Fruit fly (Drosophila melanogaster) whole organism, embryonic: ENCODE measurements around the gene Dfd.

ENCODE experiments used
- CG10321 ChIP-seq: fragments of 200-800 bp; sonication (Bioruptor generic); IDR thresholded peaks from 2 replicates; pipeline ENCODE4 v1.3.6; 2022; ENCODE audit warnings: missing biosample characterization, missing genetic modification characterization
- CG12769 ChIP-seq: fragments of 200-800 bp; sonication (Bioruptor generic); optimal IDR thresholded peaks from 2 replicates; lab custom pipeline; 2019; ENCODE audit warnings: missing biosample characterization, mild to moderate bottlenecking, missing genetic modification characterization, moderate library complexity
- CG15011 ChIP-seq: fragments of 200-800 bp; sonication (Bioruptor generic); optimal IDR thresholded peaks from 3 replicates; lab custom pipeline; 2018; ENCODE audit warnings: missing biosample characterization, mild to moderate bottlenecking, missing genetic modification characterization
- CG1602 ChIP-seq: fragments of 200-800 bp; sonication (Bioruptor generic); optimal IDR thresholded peaks from 3 replicates; lab custom pipeline; 2016; ENCODE audit warnings: missing biosample characterization, missing genetic modification characterization
- CG2875 ChIP-seq: fragments of 200-800 bp; sonication (Bioruptor generic); optimal IDR thresholded peaks from 2 replicates; lab custom pipeline; 2017; ENCODE audit warnings: missing biosample characterization, mild to moderate bottlenecking, missing genetic modification characterization, missing genetic modification reagents
- CG3065 ChIP-seq: fragments of 200-800 bp; sonication (Bioruptor generic); optimal IDR thresholded peaks from 2 replicates; lab custom pipeline; 2016; ENCODE audit warnings: missing biosample characterization, missing genetic modification characterization
- CG31388 ChIP-seq: fragments of 200-800 bp; sonication (Bioruptor generic); optimal IDR thresholded peaks from 2 replicates; lab custom pipeline; 2016; ENCODE audit warnings: missing biosample characterization, missing genetic modification characterization
- CG32767 ChIP-seq: fragments of 200-800 bp; sonication (Bioruptor generic); IDR thresholded peaks from 2 replicates; pipeline ENCODE4 v1.3.6; 2022; ENCODE audit warnings: missing biosample characterization, missing genetic modification characterization
- CG3281 ChIP-seq: fragments of 200-800 bp; sonication (Bioruptor generic); optimal IDR thresholded peaks from 3 replicates; lab custom pipeline; 2017; ENCODE audit warnings: missing biosample characterization, mild to moderate bottlenecking, missing genetic modification characterization
- CG4360 ChIP-seq: fragments of 200-800 bp; sonication (Bioruptor generic); IDR thresholded peaks from 2 replicates; pipeline ENCODE4 v1.3.6; 2022; ENCODE audit warnings: missing biosample characterization, missing genetic modification characterization
- CG5180 ChIP-seq: fragments of 200-800 bp; sonication (Bioruptor generic); optimal IDR thresholded peaks from 3 replicates; lab custom pipeline; 2017; ENCODE audit warnings: missing biosample characterization, missing genetic modification characterization, mild to moderate bottlenecking, moderate library complexity, missing genetic modification reagents
- CG6791 ChIP-seq: fragments of 200-800 bp; sonication (Bioruptor generic); IDR thresholded peaks from 3 replicates; pipeline ENCODE4 v1.3.6; 2022; ENCODE audit warnings: missing biosample characterization, missing genetic modification characterization; ENCODE audit not compliant: partially characterized antibody
- CG8359 ChIP-seq: fragments of 200-800 bp; sonication (Bioruptor generic); optimal IDR thresholded peaks from 2 replicates; lab custom pipeline; 2017; ENCODE audit warnings: missing biosample characterization, mild to moderate bottlenecking, missing genetic modification characterization, borderline replicate concordance
- CG9797 ChIP-seq: fragments of 200-800 bp; sonication (Bioruptor generic); optimal IDR thresholded peaks from 3 replicates; lab custom pipeline; 2018; ENCODE audit warnings: missing biosample characterization, mild to moderate bottlenecking, missing genetic modification characterization
- Dad ChIP-seq: fragments of 200-800 bp; sonication (Bioruptor generic); optimal IDR thresholded peaks from 3 replicates; lab custom pipeline; 2016; ENCODE audit warnings: missing biosample characterization, missing genetic modification characterization
- Dfd ChIP-seq, 2 experiments: fragments of >200 bp; optimal IDR thresholded peaks; 2 replicates each; lab custom pipeline; 2017; ENCODE audit warnings: missing biosample characterization in 2 of 2, missing genetic modification characterization in 2 of 2
- Dip2 ChIP-seq: fragments of 200-800 bp; sonication (Bioruptor generic); IDR thresholded peaks from 2 replicates; pipeline ENCODE4 v1.3.6; 2022; ENCODE audit warnings: missing biosample characterization, missing genetic modification characterization
- Doc2 ChIP-seq: fragments of 200-800 bp; sonication (Bioruptor generic); IDR thresholded peaks from 2 replicates; pipeline ENCODE4 v1.3.6; 2022; ENCODE audit warnings: missing biosample characterization, missing genetic modification characterization
- Dref ChIP-seq: fragments of 200-800 bp; sonication (Bioruptor generic); IDR thresholded peaks from 2 replicates; pipeline ENCODE4 v1.3.6; 2022; ENCODE audit warnings: missing biosample characterization, missing genetic modification characterization
- E2f1 ChIP-seq: fragments of 200-800 bp; sonication (Bioruptor generic); IDR thresholded peaks from 2 replicates; pipeline ENCODE4 v1.3.6; 2022; ENCODE audit warnings: missing biosample characterization, missing genetic modification characterization
- Eip74EF ChIP-seq, 2 experiments: fragments of 200-800 bp in 1 of 2; fragments of >200 bp in 1 of 2; sonication (Bioruptor generic) in 1 of 2; optimal IDR thresholded peaks; 2 replicates each; lab custom pipeline; 2017 to 2019; ENCODE audit warnings: missing biosample characterization in 2 of 2, missing genetic modification characterization in 2 of 2, mild to moderate bottlenecking in 1 of 2, moderate library complexity in 1 of 2
- Ets97D ChIP-seq: fragments of 200-800 bp; sonication (Bioruptor generic); optimal IDR thresholded peaks from 3 replicates; lab custom pipeline; 2016; ENCODE audit warnings: missing biosample characterization, missing genetic modification characterization
- Fer2 ChIP-seq: fragments of 200-800 bp; sonication (Bioruptor generic); optimal IDR thresholded peaks from 2 replicates; lab custom pipeline; 2018; ENCODE audit warnings: missing biosample characterization, mild to moderate bottlenecking, missing genetic modification characterization, moderate library complexity
- H2.0 ChIP-seq: fragments of 200-800 bp; sonication (Bioruptor generic); IDR thresholded peaks from 2 replicates; pipeline ENCODE4 v1.3.6; 2022; ENCODE audit warnings: missing biosample characterization, missing genetic modification characterization
- Hsf ChIP-seq: fragments of 200-800 bp; sonication (Bioruptor generic); optimal IDR thresholded peaks from 3 replicates; lab custom pipeline; 2016; ENCODE audit warnings: missing biosample characterization, missing genetic modification characterization
- Jarid2 ChIP-seq: fragments of 200-800 bp; sonication (Bioruptor generic); optimal IDR thresholded peaks from 3 replicates; lab custom pipeline; 2017; ENCODE audit warnings: mild to moderate bottlenecking, missing biosample characterization, missing genetic modification reagents, missing genetic modification characterization
- Lhr ChIP-seq: fragments of 200-800 bp; sonication (Bioruptor generic); optimal IDR thresholded peaks from 3 replicates; lab custom pipeline; 2017; ENCODE audit warnings: mild to moderate bottlenecking, missing biosample characterization, missing genetic modification reagents, missing genetic modification characterization
- Myb ChIP-seq: fragments of 200-800 bp; sonication (Bioruptor generic); optimal IDR thresholded peaks from 2 replicates; lab custom pipeline; 2016; ENCODE audit warnings: missing biosample characterization, missing genetic modification characterization
- Opbp ChIP-seq: fragments of 200-800 bp; sonication (Bioruptor generic); IDR thresholded peaks from 3 replicates; pipeline ENCODE4 v1.3.6; 2022; ENCODE audit warnings: missing biosample characterization, missing genetic modification characterization; ENCODE audit not compliant: partially characterized antibody
- Xrp1 ChIP-seq: fragments of 200-800 bp; sonication (Bioruptor generic); IDR thresholded peaks from 2 replicates; pipeline ENCODE4 v1.3.6; 2022; ENCODE audit warnings: missing biosample characterization, missing genetic modification characterization
- ab ChIP-seq: fragments of 200-800 bp; sonication (Bioruptor generic); optimal IDR thresholded peaks from 2 replicates; lab custom pipeline; 2016; ENCODE audit warnings: missing biosample characterization, missing genetic modification characterization
- bab2 ChIP-seq: fragments of 200-800 bp; sonication (Bioruptor generic); optimal IDR thresholded peaks from 2 replicates; lab custom pipeline; 2016; ENCODE audit warnings: missing biosample characterization, missing genetic modification characterization
- bcd ChIP-seq: fragments of 200-800 bp; sonication (Bioruptor generic); optimal IDR thresholded peaks from 2 replicates; lab custom pipeline; 2017; ENCODE audit warnings: missing biosample characterization, mild to moderate bottlenecking, missing genetic modification characterization
- bowl ChIP-seq: fragments of 200-800 bp; sonication (Bioruptor generic); IDR thresholded peaks from 2 replicates; pipeline ENCODE4 v1.3.6; 2022; ENCODE audit warnings: missing biosample characterization, missing genetic modification characterization
- btn ChIP-seq: fragments of 200-800 bp; sonication (Bioruptor generic); optimal IDR thresholded peaks from 2 replicates; lab custom pipeline; 2016; ENCODE audit warnings: missing biosample characterization, missing genetic modification characterization
- cato ChIP-seq: fragments of 200-800 bp; sonication (Bioruptor generic); optimal IDR thresholded peaks from 2 replicates; lab custom pipeline; 2016; ENCODE audit warnings: missing biosample characterization, missing genetic modification characterization, borderline replicate concordance
- chif ChIP-seq, 2 experiments: fragments of 200-800 bp; sonication (Bioruptor generic); optimal IDR thresholded peaks; 3 replicates each; lab custom pipeline; 2016; ENCODE audit warnings: missing biosample characterization in 2 of 2, missing genetic modification characterization in 2 of 2
- crp ChIP-seq, 2 experiments: fragments of 200-800 bp; sonication (Bioruptor generic); optimal IDR thresholded peaks; 2 replicates in 1 of 2; 3 replicates in 1 of 2; lab custom pipeline; 2017; ENCODE audit warnings: missing biosample characterization in 2 of 2, missing genetic modification characterization in 2 of 2, mild to moderate bottlenecking in 1 of 2, moderate library complexity in 1 of 2
- danr ChIP-seq: fragments of 200-800 bp; sonication (Bioruptor generic); IDR thresholded peaks from 2 replicates; pipeline ENCODE4 v1.3.6; 2022; ENCODE audit warnings: missing biosample characterization, missing genetic modification characterization
- dmrt11E ChIP-seq: fragments of 200-800 bp; sonication (Bioruptor generic); optimal IDR thresholded peaks from 3 replicates; lab custom pipeline; 2018; ENCODE audit warnings: missing biosample characterization, mild to moderate bottlenecking, missing genetic modification characterization, moderate library complexity
- ems ChIP-seq: fragments of 200-800 bp; sonication (Bioruptor generic); optimal IDR thresholded peaks from 3 replicates; lab custom pipeline; 2016; ENCODE audit warnings: missing biosample characterization, missing genetic modification characterization
- ewg ChIP-seq: fragments of 200-800 bp; sonication (Bioruptor generic); optimal IDR thresholded peaks from 3 replicates; lab custom pipeline; 2017; ENCODE audit warnings: mild to moderate bottlenecking, missing biosample characterization, missing genetic modification reagents, missing genetic modification characterization
- exex ChIP-seq: fragments of 200-800 bp; sonication (Bioruptor generic); optimal IDR thresholded peaks from 4 replicates; lab custom pipeline; 2018; ENCODE audit warnings: missing biosample characterization, mild to moderate bottlenecking, missing genetic modification characterization, moderate library complexity
- fd64A ChIP-seq: fragments of 200-800 bp; sonication (Bioruptor generic); optimal IDR thresholded peaks from 3 replicates; lab custom pipeline; 2018; ENCODE audit warnings: missing biosample characterization, mild to moderate bottlenecking, missing genetic modification characterization
- gcm ChIP-seq: fragments of 200-800 bp; sonication (Bioruptor generic); optimal IDR thresholded peaks from 2 replicates; lab custom pipeline; 2019; ENCODE audit warnings: missing biosample characterization, mild to moderate bottlenecking, missing genetic modification characterization, moderate library complexity
- kay ChIP-seq: fragments of 200-800 bp; sonication (Bioruptor generic); optimal IDR thresholded peaks from 2 replicates; lab custom pipeline; 2016; ENCODE audit warnings: missing biosample characterization, missing genetic modification characterization
- lilli ChIP-seq: fragments of 200-800 bp; sonication (Bioruptor generic); optimal IDR thresholded peaks from 3 replicates; lab custom pipeline; 2016; ENCODE audit warnings: missing biosample characterization, missing genetic modification characterization
- nau ChIP-seq: fragments of 200-800 bp; sonication (Bioruptor generic); optimal IDR thresholded peaks from 3 replicates; lab custom pipeline; 2017; ENCODE audit warnings: missing biosample characterization, mild to moderate bottlenecking, missing genetic modification characterization, missing genetic modification reagents
- onecut ChIP-seq: fragments of 200-800 bp; sonication (Bioruptor generic); IDR thresholded peaks from 2 replicates; pipeline ENCODE4 v1.3.6; 2022; ENCODE audit warnings: missing biosample characterization, missing genetic modification characterization
- sug ChIP-seq: fragments of 200-800 bp; optimal IDR thresholded peaks from 2 replicates; lab custom pipeline; 2019; ENCODE audit warnings: missing biosample characterization, mild to moderate bottlenecking, missing genetic modification characterization, moderate library complexity
- tna ChIP-seq: fragments of 200-800 bp; sonication (Bioruptor generic); IDR thresholded peaks from 2 replicates; pipeline ENCODE4 v1.3.6; 2022; ENCODE audit warnings: missing biosample characterization, missing genetic modification characterization; ENCODE audit not compliant: partially characterized antibody
- unpg ChIP-seq: fragments of 200-800 bp; sonication (Bioruptor generic); optimal IDR thresholded peaks from 3 replicates; lab custom pipeline; 2018; ENCODE audit warnings: missing biosample characterization, mild to moderate bottlenecking, missing genetic modification characterization, moderate library complexity
- zf30C ChIP-seq: fragments of 200-800 bp; sonication (Bioruptor generic); optimal IDR thresholded peaks from 3 replicates; lab custom pipeline; 2018; ENCODE audit warnings: missing biosample characterization, mild to moderate bottlenecking, missing genetic modification characterization

The Dfd gene

DNA sequence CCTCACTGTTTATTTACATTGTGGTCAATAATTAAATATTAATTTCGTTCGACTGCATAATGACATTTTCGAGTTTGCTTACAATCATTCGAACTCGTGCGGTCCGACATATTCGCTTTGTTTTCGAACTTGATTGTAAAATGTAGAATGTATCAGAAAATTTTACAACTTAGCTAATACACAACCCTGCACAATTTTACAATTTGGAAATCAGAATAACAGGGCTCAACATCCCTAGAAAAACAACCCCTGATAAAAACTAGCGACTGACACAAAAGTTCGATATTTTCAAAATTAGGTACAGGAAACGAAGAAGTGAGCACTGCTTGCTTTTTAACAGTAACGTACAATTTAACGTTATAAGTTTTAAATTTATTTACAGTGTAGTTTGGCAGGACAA is 15.0 kb downstream of the Dfd start (continued):
- TF ChIP-seq Hsf (GFP tag; lab: Kevin White, UChicago) (no peak), CG31388 (no peak), btn (GFP tag; lab: Kevin White, UChicago) (no peak), crp (GFP tag; optimal IDR thresholded peaks at IDR 0.05; lab: Kevin White, UChicago) (no peak), CG9797 (GFP tag; lab: Kevin White, UChicago) (no peak), E2f1 (no peak), Xrp1 (no peak), CG3065 (GFP tag; lab: Kevin White, UChicago) (no peak), CG15011 (GFP tag; lab: Kevin White, UChicago) (no peak), chif (GFP tag; optimal IDR thresholded peaks at IDR 0.05; lab: Kevin White, UChicago) (peak in 1 of 2 experiments; percentile 19), CG10321 (no peak), CG4360 (GFP tag; lab: Robert Waterston, UW) (no peak), CG5180 (peak; percentile 66), danr (no peak), CG1602 (GFP tag; lab: Kevin White, UChicago) (no peak), Myb (GFP tag; lab: Kevin White, UChicago) (peak; percentile 75), fd64A (no peak), CG8359 (GFP tag; lab: Kevin White, UChicago) (no peak), Opbp (GFP tag; lab: Robert Waterston, UW) (no peak), unpg (GFP tag; lab: Kevin White, UChicago) (no peak), gcm (GFP tag; lab: Kevin White, UChicago) (no peak), Fer2 (no peak), ab (GFP tag; lab: Kevin White, UChicago) (no peak), bowl (GFP tag; lab: Robert Waterston, UW) (no peak), CG12769 (tag; lab: Kevin White, UChicago) (no peak), ewg (GFP tag; lab: Kevin White, UChicago) (no peak), tna (no peak), Dip2 (no peak), ems (GFP tag; lab: Kevin White, UChicago) (no peak), CG32767 (GFP tag; lab: Robert Waterston, UW) (no peak), bab2 (GFP tag; lab: Kevin White, UChicago) (no peak), lilli (GFP tag; lab: Kevin White, UChicago) (no peak), kay (GFP tag; lab: Kevin White, UChicago) (no peak), zf30C (GFP tag; lab: Kevin White, UChicago) (peak; percentile 60), CG3281 (GFP tag; lab: Kevin White, UChicago) (no peak), nau (no peak), CG6791 (GFP tag; lab: Robert Waterston, UW) (no peak), Doc2 (GFP tag; lab: Robert Waterston, UW) (no peak)

DNA sequence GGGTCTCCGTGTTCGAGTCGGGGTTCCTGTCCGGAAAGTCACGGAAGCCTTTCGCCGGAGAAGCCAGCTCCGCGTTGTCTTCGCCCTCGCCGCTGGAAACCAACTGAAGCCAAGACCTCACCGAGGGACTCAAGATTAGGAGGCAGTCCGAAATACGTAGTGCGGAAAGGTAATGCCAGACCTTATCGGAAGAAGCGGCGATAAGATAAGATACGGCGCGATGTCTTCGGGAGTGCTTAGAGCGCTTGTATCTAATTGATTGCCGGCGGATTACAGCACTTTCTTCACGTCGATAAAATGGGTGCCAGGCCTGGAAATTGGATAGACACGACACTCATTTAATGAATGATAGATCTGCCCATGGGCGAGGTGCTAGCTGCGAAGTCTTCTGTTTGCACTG is 18.2 kb downstream of the Dfd start:
- TF ChIP-seq Dfd (GFP tag; optimal IDR thresholded peaks at IDR 0.05; lab: Kevin White, UChicago) = no peak
- TF ChIP-seq exex = peak; percentile 68
- no peak for TF ChIP-seq Ets97D (GFP tag; lab: Kevin White, UChicago)
- TF ChIP-seq Eip74EF (GFP tag; optimal IDR thresholded peaks at IDR 0.05; lab: Kevin White, UChicago) = no peak
- TF ChIP-seq onecut (GFP tag; lab: Robert Waterston, UW) = no peak
- TF ChIP-seq H2.0 (GFP tag; lab: Robert Waterston, UW) = no peak
- peak; percentile 88 for TF ChIP-seq sug
- no peak for TF ChIP-seq dmrt11E (tag; lab: Kevin White, UChicago)
- peak; percentile 32 for TF ChIP-seq Jarid2
- no peak for TF ChIP-seq Lhr (GFP tag; lab: Kevin White, UChicago)
- no peak for TF ChIP-seq Dad (GFP tag; lab: Kevin White, UChicago)
- TF ChIP-seq bcd (GFP tag; lab: Kevin White, UChicago) = no peak
- TF ChIP-seq CG2875 (GFP tag; lab: Kevin White, UChicago) = no peak
- no peak for TF ChIP-seq Dref (GFP tag; lab: Robert Waterston, UW)
- no peak for TF ChIP-seq cato (GFP tag; lab: Kevin White, UChicago)
